Worm (Caenorhabditis elegans) whole organism, L3 larva: Measurements from ENCODE around the gene prx-19.

Experiments used
- R02D3.7 ChIP-seq: fragments of 150-350 bp; optimal IDR thresholded peaks from 2 replicates; lab custom pipeline; 2014; ENCODE audit warnings: missing biosample characterization, missing genetic modification characterization
- ZK546.5 ChIP-seq: sonication (generic microtip); optimal IDR thresholded peaks from 2 replicates; lab custom pipeline; 2017; ENCODE audit warnings: missing biosample characterization, missing genetic modification characterization
- aly-2 ChIP-seq: fragments of 150-350 bp; optimal IDR thresholded peaks from 2 replicates; lab custom pipeline; 2014; ENCODE audit warnings: missing biosample characterization, missing genetic modification characterization
- ama-1 ChIP-seq: fragments of 150-350 bp; optimal IDR thresholded peaks from 2 replicates; lab custom pipeline; 2018
- ceh-16 ChIP-seq: sonication (generic microtip); optimal IDR thresholded peaks from 2 replicates; lab custom pipeline; 2017; ENCODE audit warnings: missing biosample characterization, missing genetic modification characterization
- ceh-28 ChIP-seq: fragments of 150-350 bp; optimal IDR thresholded peaks from 2 replicates; lab custom pipeline; 2014; ENCODE audit warnings: missing biosample characterization, missing genetic modification reagents, missing genetic modification characterization
- ceh-82 ChIP-seq: fragments of 150-350 bp; optimal IDR thresholded peaks from 2 replicates; lab custom pipeline; 2014; ENCODE audit warnings: missing biosample characterization, missing genetic modification characterization
- ceh-9 ChIP-seq: sonication (generic microtip); optimal IDR thresholded peaks from 2 replicates; lab custom pipeline; 2018; ENCODE audit warnings: missing biosample characterization, missing genetic modification characterization
- daf-12 ChIP-seq: fragments of 150-350 bp; optimal IDR thresholded peaks from 2 replicates; lab custom pipeline; 2014; ENCODE audit warnings: missing biosample characterization, missing genetic modification reagents, missing genetic modification characterization
- egl-27 ChIP-seq: sonication (generic microtip); optimal IDR thresholded peaks from 4 replicates; lab custom pipeline; 2017; ENCODE audit warnings: missing biosample characterization, missing genetic modification reagents, missing genetic modification characterization
- egl-5 ChIP-seq: fragments of 150-350 bp; optimal IDR thresholded peaks from 2 replicates; lab custom pipeline; 2017; ENCODE audit warnings: missing biosample characterization, missing genetic modification reagents, missing genetic modification characterization, inconsistent platforms
- elt-1 ChIP-seq: fragments of 150-350 bp; optimal IDR thresholded peaks from 2 replicates; lab custom pipeline; 2014; ENCODE audit warnings: missing biosample characterization, missing genetic modification characterization
- elt-2 ChIP-seq: sonication (generic microtip); optimal IDR thresholded peaks from 2 replicates; lab custom pipeline; 2016; ENCODE audit warnings: missing genetic modification reagents, mild to moderate bottlenecking, missing genetic modification characterization, missing compliant biosample characterization
- elt-3 ChIP-seq, 3 experiments: fragments of 150-350 bp in 1 of 3; sonication (generic microtip) in 2 of 3; optimal IDR thresholded peaks; 2 replicates in 2 of 3; 4 replicates in 1 of 3; lab custom pipeline; 2014 to 2017; ENCODE audit warnings: missing biosample characterization in 3 of 3, missing genetic modification characterization in 3 of 3
- eor-1 ChIP-seq, 2 experiments: fragments of 150-350 bp; optimal IDR thresholded peaks; 2 replicates each; lab custom pipeline; 2014 to 2018; ENCODE audit warnings: missing biosample characterization in 2 of 2, missing genetic modification characterization in 2 of 2
- fkh-10 ChIP-seq: sonication (generic microtip); optimal IDR thresholded peaks from 2 replicates; lab custom pipeline; 2017; ENCODE audit warnings: missing biosample characterization, missing genetic modification reagents, missing genetic modification characterization
- fkh-2 ChIP-seq: fragments of 150-350 bp; optimal IDR thresholded peaks from 2 replicates; lab custom pipeline; 2014; ENCODE audit warnings: missing biosample characterization, missing genetic modification reagents, missing genetic modification characterization
- fos-1 ChIP-seq: fragments of 150-350 bp; optimal IDR thresholded peaks from 2 replicates; lab custom pipeline; 2014; ENCODE audit warnings: missing biosample characterization, missing genetic modification characterization
- hmg-11 ChIP-seq: sonication (generic microtip); optimal IDR thresholded peaks from 2 replicates; lab custom pipeline; 2016; ENCODE audit warnings: missing genetic modification characterization, missing compliant biosample characterization
- jun-1 ChIP-seq: fragments of 150-350 bp; optimal IDR thresholded peaks from 2 replicates; lab custom pipeline; 2014; ENCODE audit warnings: missing biosample characterization, missing genetic modification reagents, missing genetic modification characterization
- lin-15B ChIP-seq: fragments of 150-350 bp; optimal IDR thresholded peaks from 2 replicates; lab custom pipeline; 2014; ENCODE audit warnings: missing biosample characterization, missing genetic modification characterization
- lin-39 ChIP-seq: fragments of 150-350 bp; optimal IDR thresholded peaks from 2 replicates; lab custom pipeline; 2018; ENCODE audit warnings: missing biosample characterization, missing genetic modification reagents, missing genetic modification characterization
- lsy-12 ChIP-seq: sonication (generic microtip); optimal IDR thresholded peaks from 2 replicates; lab custom pipeline; 2016; ENCODE audit warnings: mild to moderate bottlenecking, missing genetic modification characterization, missing compliant biosample characterization
- mdl-1 ChIP-seq: fragments of 150-350 bp; optimal IDR thresholded peaks from 2 replicates; lab custom pipeline; 2014; ENCODE audit warnings: missing biosample characterization, missing genetic modification characterization
- mml-1 ChIP-seq: fragments of 150-350 bp; sonication (generic microtip); optimal IDR thresholded peaks from 3 replicates; lab custom pipeline; 2014; ENCODE audit warnings: missing biosample characterization, missing genetic modification characterization
- nfya-1 ChIP-seq: sonication (generic microtip); optimal IDR thresholded peaks from 2 replicates; lab custom pipeline; 2017; ENCODE audit warnings: missing genetic modification characterization, mild to moderate bottlenecking, missing compliant biosample characterization, antibody characterized with exemption, moderate library complexity; ENCODE audit not compliant: insufficient read depth
- nhr-11 ChIP-seq: fragments of 150-350 bp; optimal IDR thresholded peaks from 2 replicates; lab custom pipeline; 2014; ENCODE audit warnings: missing biosample characterization, missing genetic modification characterization
- nhr-12 ChIP-seq: fragments of 150-350 bp; optimal IDR thresholded peaks from 2 replicates; lab custom pipeline; 2014; ENCODE audit warnings: missing biosample characterization, missing genetic modification characterization
- nhr-23 ChIP-seq: fragments of 150-350 bp; optimal IDR thresholded peaks from 2 replicates; lab custom pipeline; 2014; ENCODE audit warnings: missing biosample characterization, missing genetic modification reagents, missing genetic modification characterization
- nhr-237 ChIP-seq: fragments of 150-350 bp; optimal IDR thresholded peaks from 2 replicates; lab custom pipeline; 2014; ENCODE audit warnings: missing biosample characterization, missing genetic modification characterization
- nhr-25 ChIP-seq: sonication (generic microtip); optimal IDR thresholded peaks from 2 replicates; lab custom pipeline; 2017; ENCODE audit warnings: missing biosample characterization, missing genetic modification characterization
- nhr-28 ChIP-seq: fragments of 150-350 bp; optimal IDR thresholded peaks from 2 replicates; lab custom pipeline; 2014; ENCODE audit warnings: missing biosample characterization, missing genetic modification characterization
- nhr-43 ChIP-seq: sonication (generic microtip); optimal IDR thresholded peaks from 2 replicates; lab custom pipeline; 2016; ENCODE audit warnings: mild to moderate bottlenecking, missing genetic modification characterization, missing compliant biosample characterization; ENCODE audit not compliant: poor library complexity, severe bottlenecking
- nhr-67 ChIP-seq: fragments of 150-350 bp; optimal IDR thresholded peaks from 2 replicates; lab custom pipeline; 2014; ENCODE audit warnings: missing biosample characterization, missing genetic modification characterization
- nhr-76 ChIP-seq: fragments of 150-350 bp; sonication (generic microtip); optimal IDR thresholded peaks from 5 replicates; lab custom pipeline; 2014; ENCODE audit warnings: missing biosample characterization, missing genetic modification characterization
- nhr-77 ChIP-seq: fragments of 150-350 bp; optimal IDR thresholded peaks from 2 replicates; lab custom pipeline; 2014; ENCODE audit warnings: missing biosample characterization, missing genetic modification characterization
- pha-4 ChIP-seq: fragments of 150-350 bp; optimal IDR thresholded peaks from 2 replicates; lab custom pipeline; 2014; ENCODE audit warnings: missing biosample characterization, missing genetic modification reagents, missing genetic modification characterization
- pqm-1 ChIP-seq: fragments of 150-350 bp; optimal IDR thresholded peaks from 2 replicates; lab custom pipeline; 2017; ENCODE audit warnings: missing biosample characterization, missing genetic modification characterization, inconsistent platforms
- sea-2 ChIP-seq: fragments of 150-350 bp; sonication (generic microtip); optimal IDR thresholded peaks from 4 replicates; lab custom pipeline; 2014; ENCODE audit warnings: missing biosample characterization, missing genetic modification reagents, missing genetic modification characterization
- skn-1 ChIP-seq: fragments of 150-350 bp; optimal IDR thresholded peaks from 2 replicates; lab custom pipeline; 2014; ENCODE audit warnings: missing biosample characterization, missing genetic modification characterization
- snpc-4 ChIP-seq: fragments of 150-350 bp; optimal IDR thresholded peaks from 2 replicates; lab custom pipeline; 2014; ENCODE audit warnings: missing biosample characterization, missing genetic modification characterization
- tbx-2 ChIP-seq: sonication (generic microtip); optimal IDR thresholded peaks from 2 replicates; lab custom pipeline; 2016; ENCODE audit warnings: mild to moderate bottlenecking, missing genetic modification characterization, missing compliant biosample characterization
- unc-39 ChIP-seq: sonication (generic microtip); optimal IDR thresholded peaks from 4 replicates; lab custom pipeline; 2017; ENCODE audit warnings: missing biosample characterization, missing genetic modification characterization
- unc-62 ChIP-seq: fragments of 150-350 bp; sonication (generic microtip); optimal IDR thresholded peaks from 4 replicates; lab custom pipeline; 2014; ENCODE audit warnings: missing biosample characterization, missing genetic modification reagents, missing genetic modification characterization
- zag-1 ChIP-seq: fragments of 150-350 bp; optimal IDR thresholded peaks from 2 replicates; lab custom pipeline; 2014; ENCODE audit warnings: missing biosample characterization, missing genetic modification characterization
- ztf-11 ChIP-seq: fragments of 150-350 bp; optimal IDR thresholded peaks from 2 replicates; lab custom pipeline; 2014; ENCODE audit warnings: missing biosample characterization, missing genetic modification characterization
- ztf-4 ChIP-seq: fragments of 150-350 bp; optimal IDR thresholded peaks from 2 replicates; lab custom pipeline; 2014; ENCODE audit warnings: missing biosample characterization, missing genetic modification characterization

prx-19 gene

DNA sequence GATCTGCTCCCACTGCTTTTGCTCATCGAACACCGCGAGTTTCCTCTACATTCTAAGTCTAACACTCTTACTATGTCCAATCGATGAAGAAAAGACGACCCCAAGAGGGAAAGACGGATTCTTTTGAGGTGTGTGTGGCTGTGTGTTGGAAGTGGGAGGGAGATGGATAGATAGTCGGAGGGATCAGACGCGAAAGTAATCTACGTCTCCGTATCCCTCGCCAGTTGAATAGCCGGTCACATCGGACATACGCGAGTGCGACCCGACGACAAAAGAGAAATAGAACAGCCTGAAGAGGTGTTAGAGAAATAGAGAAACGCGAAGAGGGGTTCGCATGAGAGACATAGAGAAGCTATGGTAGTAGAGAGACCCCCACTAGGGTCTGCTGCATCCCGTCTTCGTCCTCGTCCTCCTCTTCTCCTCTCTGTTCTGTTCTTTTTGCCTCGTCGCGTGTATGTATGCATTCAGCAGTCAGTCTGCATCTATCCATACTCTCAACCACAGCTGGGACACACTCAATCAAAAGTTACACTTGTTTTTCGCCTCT, 13.4 kb downstream of the prx-19 start:
- TF ChIP-seq fkh-2 (tag; lab: Kevin White, UChicago) = no peak
- peak; percentile 68 for TF ChIP-seq egl-5 (tag; lab: Kevin White, UChicago)
- peak; percentile 53 for TF ChIP-seq fos-1 (tag; lab: Kevin White, UChicago)
- peak; percentile 60 for TF ChIP-seq nhr-77 (tag; lab: Kevin White, UChicago)
- TF ChIP-seq ceh-9 (tag; lab: Kevin White, UChicago) = peak; percentile 53
- peak; percentile 97 for TF ChIP-seq nhr-43 (tag; lab: Kevin White, UChicago)
- TF ChIP-seq nhr-23 (tag; lab: Kevin White, UChicago) = peak; percentile 99
- TF ChIP-seq skn-1 = peak; percentile 54
- no peak for TF ChIP-seq nhr-237
- peak; percentile 60 for TF ChIP-seq ama-1 (lab: Kevin White, UChicago)
- no peak for TF ChIP-seq nhr-28 (tag; lab: Kevin White, UChicago)
- TF ChIP-seq ZK546.5 = no peak
- TF ChIP-seq elt-1 (tag; lab: Kevin White, UChicago) = peak; percentile 83
- peak; percentile 95 for TF ChIP-seq unc-62 (GFP tag; lab: Kevin White, UChicago)
- peak; percentile 94 for TF ChIP-seq sea-2 (GFP tag; lab: Kevin White, UChicago)
- no peak for TF ChIP-seq aly-2 (tag; lab: Kevin White, UChicago)
- peak; percentile 90 for TF ChIP-seq pha-4
- peak; percentile 78 for TF ChIP-seq ztf-4 (tag; lab: Kevin White, UChicago)
- TF ChIP-seq hmg-11 (tag; lab: Kevin White, UChicago) = peak; percentile 100
- peak; percentile 98 for TF ChIP-seq nhr-25 (tag; lab: Kevin White, UChicago)
- peak; percentile 71 for TF ChIP-seq lin-15B (tag; lab: Kevin White, UChicago)
- peak; percentile 97 for TF ChIP-seq snpc-4 (tag; lab: Kevin White, UChicago)
- TF ChIP-seq jun-1 (tag; lab: Kevin White, UChicago) = peak; percentile 96
- TF ChIP-seq ceh-28 (tag; lab: Kevin White, UChicago) = peak; percentile 95
- TF ChIP-seq R02D3.7 = peak; percentile 83
- peak; percentile 96 for TF ChIP-seq mdl-1 (tag; lab: Kevin White, UChicago)
- TF ChIP-seq fkh-10 = peak; percentile 95
- TF ChIP-seq ceh-16 (tag; lab: Kevin White, UChicago) = no peak
- peak; percentile 66 for TF ChIP-seq elt-2 (tag; lab: Kevin White, UChicago)
- peak; percentile 93 for TF ChIP-seq tbx-2 (tag; lab: Kevin White, UChicago)
- TF ChIP-seq nhr-67 (tag; lab: Kevin White, UChicago) = no peak
- peak; percentile 87 for TF ChIP-seq zag-1 (tag; lab: Kevin White, UChicago)
- TF ChIP-seq lin-39 (tag; lab: Kevin White, UChicago) = peak; percentile 93
- TF ChIP-seq daf-12 (tag; lab: Kevin White, UChicago) = peak; percentile 63
- TF ChIP-seq egl-27 (tag; lab: Kevin White, UChicago) = peak; percentile 88
- peak; percentile 93 for TF ChIP-seq nhr-11 (tag; lab: Kevin White, UChicago)
- TF ChIP-seq nhr-76 (tag; lab: Kevin White, UChicago) = peak; percentile 2
- TF ChIP-seq unc-39 (tag; lab: Kevin White, UChicago) = peak; percentile 20
- TF ChIP-seq pqm-1 = peak; percentile 85
- no peak for TF ChIP-seq ztf-11 (tag; lab: Kevin White, UChicago)
- TF ChIP-seq lsy-12 (tag; lab: Kevin White, UChicago) = peak; percentile 94
- TF ChIP-seq ceh-82 (tag; lab: Kevin White, UChicago) = peak; percentile 91
- peak; percentile 97 for TF ChIP-seq nfya-1 (tag; lab: Kevin White, UChicago)
- TF ChIP-seq elt-3 (tag; optimal IDR thresholded peaks at IDR 0.05; lab: Kevin White, UChicago) = peak in 1 of 3 experiments; percentile 36
- no peak for TF ChIP-seq nhr-12
- peak in 1 of 2 experiments; percentile 41 for TF ChIP-seq eor-1 (tag; optimal IDR thresholded peaks at IDR 0.05; lab: Kevin White, UChicago)
- TF ChIP-seq mml-1 (tag; lab: Kevin White, UChicago) = no peak
